Worm (Caenorhabditis elegans): ENCODE results near the gene sdz-15.

sdz-15 gene

ce11 chrIII:6498176-6498575 is at the start of gene sdz-15:
sdz-15 (plus strand) TSS chrIII:6498476.
- TF ChIP-seq C08G9.2 (tag; optimal IDR thresholded peaks at IDR 0.05): no peak
- TF ChIP-seq che-1 (tag; optimal IDR thresholded peaks at IDR 0.05): no peak
- TF ChIP-seq tbx-2 (tag; optimal IDR thresholded peaks at IDR 0.05): no peak
- no peak for TF ChIP-seq madf-2 (tag; optimal IDR thresholded peaks at IDR 0.05)
- no peak for TF ChIP-seq rnt-1 (tag; optimal IDR thresholded peaks at IDR 0.05)
- TF ChIP-seq pros-1 (tag; optimal IDR thresholded peaks at IDR 0.05): no peak
- no peak for TF ChIP-seq ceh-34 (tag; optimal IDR thresholded peaks at IDR 0.05)
- no peak for TF ChIP-seq syd-9 (tag; optimal IDR thresholded peaks at IDR 0.05)
- TF ChIP-seq pax-1 (tag; optimal IDR thresholded peaks at IDR 0.05): no peak
- no peak for TF ChIP-seq ceh-22 (tag; optimal IDR thresholded peaks at IDR 0.05)
- TF ChIP-seq ceh-45 (GFP tag; IDR thresholded peaks at IDR 0.05): no peak
- no peak for TF ChIP-seq ceh-2 (tag; optimal IDR thresholded peaks at IDR 0.05)
- TF ChIP-seq ceh-31 (tag; optimal IDR thresholded peaks at IDR 0.05): no peak
- no peak for TF ChIP-seq gmeb-2 (tag; optimal IDR thresholded peaks at IDR 0.05)
- TF ChIP-seq pqm-1 (tag; optimal IDR thresholded peaks at IDR 0.05): no peak
- TF ChIP-seq unc-55 (GFP tag; optimal IDR thresholded peaks at IDR 0.05): no peak
- TF ChIP-seq eyg-1 (tag; optimal IDR thresholded peaks at IDR 0.05): no peak
- no peak for TF ChIP-seq hlh-30 (tag; optimal IDR thresholded peaks at IDR 0.05; ENCODE audit: insufficient read depth)

- TF ChIP-seq ceh-2 (tag; optimal IDR thresholded peaks at IDR 0.05) (no peak), ceh-30 (tag; optimal IDR thresholded peaks at IDR 0.05) (no peak), unc-55 (GFP tag; optimal IDR thresholded peaks at IDR 0.05) (no peak), ceh-14 (tag; optimal IDR thresholded peaks at IDR 0.05) (no peak), T23F11.4 (GFP tag; optimal IDR thresholded peaks at IDR 0.05) (no peak), K02D7.2 (tag; optimal IDR thresholded peaks at IDR 0.05) (no peak), ztf-16 (tag; optimal IDR thresholded peaks at IDR 0.05) (no peak), che-1 (tag; optimal IDR thresholded peaks at IDR 0.05) (no peak), ets-4 (tag; optimal IDR thresholded peaks at IDR 0.05) (no peak), sox-2 (GFP tag; IDR thresholded peaks at IDR 0.05) (no peak), pag-3 (tag; optimal IDR thresholded peaks at IDR 0.05; ENCODE audit: borderline replicate concordance) (no peak)
Observed at ce11 chrIII:6449854-6450253, 48.4 kb upstream of the sdz-15 start.

ce11 chrIII:6450596-6450995 is 47.7 kb upstream of the sdz-15 start, which contains the start of gene T26A5.6:
T26A5.6 (minus strand) TSS chrIII:6450696.
- no peak for TF ChIP-seq pha-4 (tag; optimal IDR thresholded peaks at IDR 0.05)
- no peak for TF ChIP-seq fax-1 (tag; optimal IDR thresholded peaks at IDR 0.05)
- no peak for TF ChIP-seq unc-55 (GFP tag; optimal IDR thresholded peaks at IDR 0.05)
- TF ChIP-seq ets-4 (tag; optimal IDR thresholded peaks at IDR 0.05): no peak
- no peak for TF ChIP-seq unc-42 (tag; optimal IDR thresholded peaks at IDR 0.05)
- TF ChIP-seq odd-2 (tag; optimal IDR thresholded peaks at IDR 0.05): no peak

ce11 chrIII:6452278-6452677 is 46.0 kb upstream of the sdz-15 start, which contains the start of gene set-1:
set-1 (minus strand) TSS chrIII:6452378.
- TF ChIP-seq ceh-45 (GFP tag; IDR thresholded peaks at IDR 0.05) (no peak), ceh-19 (GFP tag; optimal IDR thresholded peaks at IDR 0.05) (no peak), npax-4 (tag; optimal IDR thresholded peaks at IDR 0.05) (no peak), Y22D7AL.16 (tag; optimal IDR thresholded peaks at IDR 0.05) (no peak), fkh-6 (tag; optimal IDR thresholded peaks at IDR 0.05) (no peak), ceh-2 (tag; optimal IDR thresholded peaks at IDR 0.05) (no peak), ama-1 (optimal IDR thresholded peaks at IDR 0.05) (no peak), nhr-11 (tag; optimal IDR thresholded peaks at IDR 0.05) (no peak), ceh-30 (tag; optimal IDR thresholded peaks at IDR 0.05) (no peak), hlh-8 (tag; optimal IDR thresholded peaks at IDR 0.05) (no peak), lim-6 (tag; optimal IDR thresholded peaks at IDR 0.05) (no peak)

All from whole organism, late embryonic.